Fruit fly (Drosophila melanogaster) whole organism, embryonic: Measurements from ENCODE around the gene Max.
A peak's percentile ranks its signal among the peaks of the same experiment; 100 is the strongest.

Experiments used
- B-H2 ChIP-seq: fragments of 200-800 bp; sonication (Bioruptor generic); optimal IDR thresholded peaks from 2 replicates; lab custom pipeline; 2018; ENCODE audit warnings: missing biosample characterization, mild to moderate bottlenecking, missing genetic modification characterization
- CG10321 ChIP-seq: fragments of 200-800 bp; sonication (Bioruptor generic); IDR thresholded peaks from 2 replicates; pipeline ENCODE4 v1.3.6; 2022; ENCODE audit warnings: missing biosample characterization, missing genetic modification characterization
- CG11093 ChIP-seq: fragments of 200-800 bp; sonication (Bioruptor generic); IDR thresholded peaks from 3 replicates; pipeline ENCODE4 v1.3.6; 2022; ENCODE audit warnings: missing biosample characterization, missing genetic modification characterization
- CG12071 ChIP-seq: fragments of 200-800 bp; sonication (Bioruptor generic); optimal IDR thresholded peaks from 3 replicates; lab custom pipeline; 2018; ENCODE audit warnings: missing biosample characterization, mild to moderate bottlenecking, missing genetic modification characterization
- CG12391 ChIP-seq: fragments of 200-800 bp; sonication (Bioruptor generic); optimal IDR thresholded peaks from 3 replicates; lab custom pipeline; 2018; ENCODE audit warnings: missing biosample characterization, mild to moderate bottlenecking, missing genetic modification characterization, moderate library complexity
- CG14014 ChIP-seq: fragments of 200-800 bp; sonication (Bioruptor generic); IDR thresholded peaks from 2 replicates; pipeline ENCODE4 v1.3.6; 2022; ENCODE audit warnings: missing biosample characterization, missing genetic modification characterization
- CG14860 ChIP-seq: fragments of 200-800 bp; sonication (Bioruptor generic); IDR thresholded peaks from 3 replicates; pipeline ENCODE4 v1.3.6; 2022; ENCODE audit warnings: missing biosample characterization, missing genetic modification characterization; ENCODE audit not compliant: partially characterized antibody
- CG16779 ChIP-seq: fragments of 200-800 bp; sonication (Bioruptor generic); IDR thresholded peaks from 2 replicates; pipeline ENCODE4 v1.3.6; 2022; ENCODE audit warnings: missing biosample characterization, missing genetic modification characterization
- CG17912 ChIP-seq: fragments of 200-800 bp; sonication (Bioruptor generic); optimal IDR thresholded peaks from 2 replicates; lab custom pipeline; 2018; ENCODE audit warnings: missing biosample characterization, mild to moderate bottlenecking, missing genetic modification characterization
- CG2116 ChIP-seq: fragments of 200-800 bp; sonication (Bioruptor generic); optimal IDR thresholded peaks from 3 replicates; lab custom pipeline; 2018; ENCODE audit warnings: missing biosample characterization, mild to moderate bottlenecking, missing genetic modification characterization
- CG30020 ChIP-seq: fragments of 200-800 bp; optimal IDR thresholded peaks from 2 replicates; lab custom pipeline; 2019; ENCODE audit warnings: missing biosample characterization, mild to moderate bottlenecking, missing genetic modification characterization, moderate library complexity
- CG33557 ChIP-seq: fragments of 200-800 bp; sonication (Bioruptor generic); optimal IDR thresholded peaks from 2 replicates; lab custom pipeline; 2019; ENCODE audit warnings: missing biosample characterization, mild to moderate bottlenecking, missing genetic modification characterization, moderate library complexity
- CG3407 ChIP-seq: fragments of 200-800 bp; sonication (Bioruptor generic); optimal IDR thresholded peaks from 2 replicates; lab custom pipeline; 2018; ENCODE audit warnings: missing biosample characterization, mild to moderate bottlenecking, missing genetic modification characterization
- CG4404 ChIP-seq: fragments of 200-800 bp; sonication (Bioruptor generic); IDR thresholded peaks from 2 replicates; pipeline ENCODE4 v1.3.6; 2022; ENCODE audit warnings: missing biosample characterization, missing genetic modification characterization
- CG6683 ChIP-seq: fragments of 200-800 bp; sonication (Bioruptor generic); optimal IDR thresholded peaks from 2 replicates; lab custom pipeline; 2017; ENCODE audit warnings: missing biosample characterization, mild to moderate bottlenecking, missing genetic modification characterization, missing genetic modification reagents
- CG8281 ChIP-seq: fragments of 200-800 bp; sonication (Bioruptor generic); optimal IDR thresholded peaks from 2 replicates; lab custom pipeline; 2018; ENCODE audit warnings: missing biosample characterization, mild to moderate bottlenecking, missing genetic modification characterization, moderate library complexity
- CG8290 ChIP-seq, 3 experiments: fragments of 200-800 bp; sonication (Bioruptor generic); optimal IDR thresholded peaks; 2 replicates each; lab custom pipeline; 2016 to 2019; ENCODE audit warnings: missing biosample characterization in 3 of 3, missing genetic modification characterization in 3 of 3, mild to moderate bottlenecking in 2 of 3, moderate library complexity in 1 of 3
- CG8388 ChIP-seq: fragments of 200-800 bp; sonication (Bioruptor generic); optimal IDR thresholded peaks from 2 replicates; lab custom pipeline; 2019; ENCODE audit warnings: missing biosample characterization, mild to moderate bottlenecking, missing genetic modification characterization, moderate library complexity
- CG8478 ChIP-seq: fragments of >200 bp; optimal IDR thresholded peaks from 2 replicates; lab custom pipeline; 2018
- CG9932 ChIP-seq: fragments of 200-800 bp; sonication (Bioruptor generic); IDR thresholded peaks from 2 replicates; pipeline ENCODE4 v1.3.6; 2022; ENCODE audit warnings: missing biosample characterization, missing genetic modification characterization
- Hmr ChIP-seq: fragments of 200-800 bp; sonication (Bioruptor generic); optimal IDR thresholded peaks from 3 replicates; lab custom pipeline; 2017; ENCODE audit warnings: mild to moderate bottlenecking, missing biosample characterization, missing genetic modification reagents, missing genetic modification characterization
- Med ChIP-seq: fragments of 200-800 bp; sonication (Bioruptor generic); peaks from one replicate; lab custom pipeline; 2016; ENCODE audit warnings: missing biosample characterization, missing genetic modification characterization, mild to moderate bottlenecking, inconsistent platforms, moderate library complexity
- Spps ChIP-seq: fragments of 200-800 bp; sonication (Bioruptor generic); optimal IDR thresholded peaks from 2 replicates; lab custom pipeline; 2018; ENCODE audit warnings: missing biosample characterization, mild to moderate bottlenecking, missing genetic modification characterization
- abd-A ChIP-seq: fragments of 200-800 bp; sonication (Bioruptor generic); optimal IDR thresholded peaks from 3 replicates; lab custom pipeline; 2019; ENCODE audit warnings: missing biosample characterization, mild to moderate bottlenecking, missing genetic modification characterization, moderate library complexity
- cad ChIP-seq: fragments of >200 bp; optimal IDR thresholded peaks from 2 replicates; lab custom pipeline; 2017; ENCODE audit warnings: missing biosample characterization, missing genetic modification characterization
- cas ChIP-seq: fragments of 200-800 bp; sonication (Bioruptor generic); IDR thresholded peaks from 2 replicates; pipeline ENCODE4 v1.3.6; 2022; ENCODE audit warnings: missing biosample characterization, missing genetic modification characterization
- chinmo ChIP-seq: fragments of 200-800 bp; sonication (Bioruptor generic); IDR thresholded peaks from 4 replicates; pipeline ENCODE4 v1.3.6; 2022; ENCODE audit warnings: missing biosample characterization, missing genetic modification characterization; ENCODE audit not compliant: partially characterized antibody
- ewg ChIP-seq: fragments of 200-800 bp; sonication (Bioruptor generic); optimal IDR thresholded peaks from 3 replicates; lab custom pipeline; 2017; ENCODE audit warnings: mild to moderate bottlenecking, missing biosample characterization, missing genetic modification reagents, missing genetic modification characterization
- gcm ChIP-seq: fragments of 200-800 bp; sonication (Bioruptor generic); optimal IDR thresholded peaks from 2 replicates; lab custom pipeline; 2019; ENCODE audit warnings: missing biosample characterization, mild to moderate bottlenecking, missing genetic modification characterization, moderate library complexity
- ind ChIP-seq: fragments of 200-800 bp; sonication (Bioruptor generic); optimal IDR thresholded peaks from 3 replicates; lab custom pipeline; 2016; ENCODE audit warnings: missing biosample characterization, missing genetic modification characterization
- kah ChIP-seq: fragments of 200-800 bp; sonication (Bioruptor generic); optimal IDR thresholded peaks from 2 replicates; lab custom pipeline; 2018; ENCODE audit warnings: missing biosample characterization, mild to moderate bottlenecking, missing genetic modification characterization
- pfk ChIP-seq: fragments of 200-800 bp; sonication (Bioruptor generic); optimal IDR thresholded peaks from 2 replicates; lab custom pipeline; 2018; ENCODE audit warnings: missing biosample characterization, mild to moderate bottlenecking, missing genetic modification characterization, moderate library complexity
- sisA ChIP-seq: fragments of 200-800 bp; sonication (Bioruptor generic); IDR thresholded peaks from 2 replicates; pipeline ENCODE4 v1.3.6; 2022; ENCODE audit warnings: missing biosample characterization, missing genetic modification characterization
- toy ChIP-seq: fragments of 200-800 bp; sonication (Bioruptor generic); IDR thresholded peaks from 2 replicates; pipeline ENCODE4 v1.3.6; 2022; ENCODE audit warnings: missing biosample characterization, missing genetic modification characterization
- vfl ChIP-seq: fragments of 200-800 bp; sonication (Bioruptor generic); optimal IDR thresholded peaks from 2 replicates; lab custom pipeline; 2016; ENCODE audit warnings: missing biosample characterization, missing genetic modification characterization
- vvl ChIP-seq: fragments of 200-800 bp; sonication (Bioruptor generic); IDR thresholded peaks from 2 replicates; pipeline ENCODE4 v1.3.6; 2022; ENCODE audit warnings: missing biosample characterization, missing genetic modification characterization
- wor ChIP-seq: fragments of 200-800 bp; sonication (Bioruptor generic); IDR thresholded peaks from 2 replicates; pipeline ENCODE4 v1.3.6; 2022; ENCODE audit warnings: missing biosample characterization, missing genetic modification characterization

The Max gene

dm6 chr3L:19216377-19216776 lies 47.6 kb downstream of the Max start (continued):
- TF ChIP-seq CG12391 (peak; percentile 48), sisA (peak; percentile 17; the same call in 1 of the 2 replicates), CG11093 (GFP tag; lab: Robert Waterston, UW) (no peak), CG4404 (no peak), cad (GFP tag; lab: Kevin White, UChicago) (no peak), CG30020 (tag; lab: Kevin White, UChicago) (no peak), vfl (no peak), vvl (GFP tag; lab: Robert Waterston, UW) (peak; percentile 80), CG8388 (GFP tag; lab: Kevin White, UChicago) (peak; percentile 33), CG3407 (no peak), kah (GFP tag; lab: Kevin White, UChicago) (peak; percentile 2), CG8478 (lab: Kevin White, UChicago) (no peak), gcm (GFP tag; lab: Kevin White, UChicago) (peak; percentile 1), CG12071 (peak; percentile 5), CG2116 (no peak), ewg (GFP tag; lab: Kevin White, UChicago) (peak; percentile 10), CG33557 (GFP tag; lab: Kevin White, UChicago) (no peak), CG10321 (GFP tag; lab: Robert Waterston, UW) (0 out of 2 replicates have a peak, but pooled peaks have one; percentile 13), cas (GFP tag; lab: Robert Waterston, UW) (no peak)

DNA sequence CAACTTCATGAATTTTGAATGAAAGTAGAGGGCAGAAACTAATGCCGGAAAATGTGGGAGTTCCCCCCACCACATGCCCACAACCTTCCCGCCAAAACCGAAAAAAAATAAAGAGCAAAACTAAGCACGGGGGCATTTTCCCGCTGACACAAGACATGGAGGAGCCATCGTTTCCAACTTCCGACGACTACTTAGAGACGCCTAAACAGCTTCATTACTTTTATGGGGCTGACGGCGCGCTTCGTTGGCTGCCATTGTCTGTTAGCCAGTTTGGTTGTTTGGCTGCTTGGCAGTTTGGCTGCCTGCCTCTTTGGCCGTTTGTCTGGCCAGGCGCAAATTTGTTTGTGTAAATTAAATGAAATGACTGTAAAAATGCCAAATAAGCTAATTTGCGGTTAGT lies 49.8 kb downstream of the Max start:
- TF ChIP-seq Hmr: no peak
- peak; percentile 88 for TF ChIP-seq abd-A (tag; lab: Kevin White, UChicago)
- TF ChIP-seq CG8281 (tag; lab: Kevin White, UChicago): no peak
- TF ChIP-seq CG8290 (GFP tag; optimal IDR thresholded peaks at IDR 0.05; lab: Kevin White, UChicago): no peak
- TF ChIP-seq CG8290 (tag; optimal IDR thresholded peaks at IDR 0.05; lab: Kevin White, UChicago): peak in 1 of 2 experiments; percentile 10
- TF ChIP-seq Med: peak; percentile 57
- TF ChIP-seq wor (GFP tag; lab: Robert Waterston, UW): no peak
- no peak for TF ChIP-seq CG17912 (GFP tag; lab: Kevin White, UChicago)
- TF ChIP-seq B-H2 (GFP tag; lab: Kevin White, UChicago): no peak
- TF ChIP-seq Spps (tag; lab: Kevin White, UChicago): no peak
- TF ChIP-seq CG6683 (GFP tag; lab: Kevin White, UChicago): no peak
- TF ChIP-seq CG14860 (GFP tag; lab: Robert Waterston, UW): no peak
- TF ChIP-seq cas (GFP tag; lab: Robert Waterston, UW): no peak
- no peak for TF ChIP-seq CG16779 (GFP tag; lab: Robert Waterston, UW)
- no peak for TF ChIP-seq ind (GFP tag; lab: Kevin White, UChicago)
- TF ChIP-seq chinmo (GFP tag; lab: Robert Waterston, UW): 0 out of 4 replicates have a peak, but pooled peaks have one; percentile 32
- peak; percentile 26; the same call in 1 of the 2 replicates for TF ChIP-seq CG9932 (GFP tag; lab: Robert Waterston, UW)
- TF ChIP-seq pfk: no peak
- TF ChIP-seq CG14014 (GFP tag; lab: Robert Waterston, UW): no peak
- no peak for TF ChIP-seq toy (GFP tag; lab: Robert Waterston, UW)
